Worm (Caenorhabditis elegans): Measurements from ENCODE around the gene gcs-1.

The gcs-1 gene

ce11 chrII:8997479-8997878 is 40.6 kb downstream of the gcs-1 start, which contains the start of the genes F44G4.3 and tdp-1 (continued):
- TF ChIP-seq dpl-1 (GFP tag; optimal IDR thresholded peaks at IDR 0.05), result peak; percentile 29
- peak in 1 of 2 experiments; percentile 37 for TF ChIP-seq unc-62 (GFP tag; optimal IDR thresholded peaks at IDR 0.05 in 1 of 2)
- TF ChIP-seq unc-62 (tag; optimal IDR thresholded peaks at IDR 0.05), result no peak
- no peak for TF ChIP-seq zfp-2 (tag; optimal IDR thresholded peaks at IDR 0.05)
- no peak for TF ChIP-seq ceh-44 (GFP tag; IDR thresholded peaks at IDR 0.05)
- peak; percentile 44 for TF ChIP-seq aha-1 (tag)
- peak; percentile 27 for TF ChIP-seq T20F7.1 (GFP tag; optimal IDR thresholded peaks at IDR 0.05)
- TF ChIP-seq dve-1 (tag; optimal IDR thresholded peaks at IDR 0.05; ENCODE audit: insufficient read depth), result no peak
- TF ChIP-seq dmd-8 (GFP tag; IDR thresholded peaks at IDR 0.05), result no peak
- peak; percentile 55 for TF ChIP-seq mes-2 (tag; optimal IDR thresholded peaks at IDR 0.05; ENCODE audit: poor library complexity, severe bottlenecking)
- no peak for TF ChIP-seq ceh-20 (GFP tag; IDR thresholded peaks at IDR 0.05)
- peak in 1 of 2 experiments; percentile 93 for TF ChIP-seq lsy-2 (tag; optimal IDR thresholded peaks at IDR 0.05)
- no peak for TF ChIP-seq nhr-237 (tag; optimal IDR thresholded peaks at IDR 0.05)
- no peak for TF ChIP-seq T26A8.4 (GFP tag; IDR thresholded peaks at IDR 0.05)
- TF ChIP-seq hlh-11 (tag; optimal IDR thresholded peaks at IDR 0.05), result no peak
- TF ChIP-seq ama-1 (optimal IDR thresholded peaks at IDR 0.05), result no peak
- no peak for TF ChIP-seq lin-29 (GFP tag; IDR thresholded peaks at IDR 0.05)
- TF ChIP-seq lin-15B (tag; optimal IDR thresholded peaks at IDR 0.05), result no peak
- TF ChIP-seq zip-11 (GFP tag; IDR thresholded peaks at IDR 0.05), result no peak
- no peak for TF ChIP-seq unc-39 (tag; optimal IDR thresholded peaks at IDR 0.05)

- TF ChIP-seq nhr-102 (tag; optimal IDR thresholded peaks at IDR 0.05) (no peak), F10B5.3 (tag; optimal IDR thresholded peaks at IDR 0.05) (no peak), ceh-32 (tag; optimal IDR thresholded peaks at IDR 0.05; ENCODE audit: poor library complexity) (no peak), mep-1 (tag; optimal IDR thresholded peaks at IDR 0.05) (no peak), T26A8.4 (GFP tag; IDR thresholded peaks at IDR 0.05) (no peak), mdt-29 (GFP tag; IDR thresholded peaks at IDR 0.05) (no peak), nhr-25 (tag; optimal IDR thresholded peaks at IDR 0.05; ENCODE audit: borderline replicate concordance, insufficient read depth) (no peak), zip-11 (GFP tag; IDR thresholded peaks at IDR 0.05) (no peak), nhr-77 (tag; optimal IDR thresholded peaks at IDR 0.05) (no peak), nhr-42 (GFP tag; IDR thresholded peaks at IDR 0.05) (no peak), tra-1 (GFP tag; IDR thresholded peaks at IDR 0.05) (no peak), lin-1 (GFP tag; IDR thresholded peaks at IDR 0.05) (no peak), lin-15B (tag; optimal IDR thresholded peaks at IDR 0.05) (no peak), snpc-1.2 (GFP tag; IDR thresholded peaks at IDR 0.05) (no peak), zfp-3 (GFP tag; conservative IDR thresholded peaks at IDR 0.05) (no peak), mes-2 (tag; optimal IDR thresholded peaks at IDR 0.05; ENCODE audit: poor library complexity, severe bottlenecking) (no peak), skn-1 (tag; optimal IDR thresholded peaks at IDR 0.05) (no peak), F49E8.2 (tag; optimal IDR thresholded peaks at IDR 0.05; ENCODE audit: borderline replicate concordance) (no peak), mxl-2 (GFP tag; conservative IDR thresholded peaks at IDR 0.05) (no peak), arid-1 (GFP tag; conservative IDR thresholded peaks at IDR 0.05) (no peak)
Measured at ce11 chrII:8996064-8996463, 42.0 kb downstream of the gcs-1 start, which contains the start of gene ndub-2. TSS of gene ndub-2 (plus strand) at chrII:8996364.

- no peak for TF ChIP-seq zip-11 (GFP tag; IDR thresholded peaks at IDR 0.05)
- no peak for TF ChIP-seq ces-1 (GFP tag; optimal IDR thresholded peaks at IDR 0.05)
- no peak for TF ChIP-seq ceh-32 (tag; optimal IDR thresholded peaks at IDR 0.05; ENCODE audit: poor library complexity)
- TF ChIP-seq ceh-28 (tag; optimal IDR thresholded peaks at IDR 0.05), result no peak
- TF ChIP-seq zip-2 (tag; optimal IDR thresholded peaks at IDR 0.05), result no peak
- TF ChIP-seq nhr-41 (GFP tag; IDR thresholded peaks at IDR 0.05), result no peak
- TF ChIP-seq ztf-7 (tag; optimal IDR thresholded peaks at IDR 0.05), result no peak
- TF ChIP-seq egl-43 (GFP tag; IDR thresholded peaks at IDR 0.05), result no peak
- no peak for TF ChIP-seq aly-2 (tag; optimal IDR thresholded peaks at IDR 0.05)
Measured at ce11 chrII:8994336-8994735, 43.8 kb downstream of the gcs-1 start, which contains the start of gene F44G4.1. TSS of gene F44G4.1 (plus strand) at chrII:8994636.

Data from whole organism, L4 larva.